Worm (Caenorhabditis elegans) whole organism, late embryonic: ENCODE measurements around the gene sup-36.
"Not testable (repeated sequence)": the region's sequence is repeated elsewhere in the genome, so short reads cannot be mapped to it uniquely, and the experiment has no call there.

Source experiments
- K09A11.1 ChIP-seq: sonication (generic microtip); optimal IDR thresholded peaks from 2 replicates; lab custom pipeline; 2017; ENCODE audit warnings: antibody characterized with exemption, mild to moderate bottlenecking, missing genetic modification characterization, missing compliant biosample characterization; ENCODE audit not compliant: insufficient read depth
- T23F11.4 ChIP-seq: fragments of 200-800 bp; sonication (Bioruptor generic); optimal IDR thresholded peaks from 2 replicates; lab custom pipeline; 2018; ENCODE audit warnings: mild to moderate bottlenecking, missing genetic modification characterization, missing compliant biosample characterization
- ahr-1 ChIP-seq: sonication (generic microtip); optimal IDR thresholded peaks from 2 replicates; lab custom pipeline; 2016; ENCODE audit warnings: missing genetic modification characterization, missing compliant biosample characterization
- ama-1 ChIP-seq: fragments of 150-350 bp; optimal IDR thresholded peaks from 2 replicates; lab custom pipeline; 2014
- ceh-19 ChIP-seq: fragments of 200-800 bp; sonication (Bioruptor generic); optimal IDR thresholded peaks from 2 replicates; lab custom pipeline; 2018; ENCODE audit warnings: mild to moderate bottlenecking, missing genetic modification characterization, missing compliant biosample characterization
- ceh-2 ChIP-seq: sonication (generic microtip); optimal IDR thresholded peaks from 2 replicates; lab custom pipeline; 2016; ENCODE audit warnings: missing genotype, missing genetic modification characterization, missing compliant biosample characterization
- ceh-24 ChIP-seq: sonication (generic microtip); optimal IDR thresholded peaks from 2 replicates; lab custom pipeline; 2016; ENCODE audit warnings: mild to moderate bottlenecking, missing genetic modification characterization, missing compliant biosample characterization
- ceh-31 ChIP-seq: sonication (generic microtip); optimal IDR thresholded peaks from 2 replicates; lab custom pipeline; 2016; ENCODE audit warnings: missing genetic modification characterization, missing compliant biosample characterization
- ceh-34 ChIP-seq: sonication (generic microtip); optimal IDR thresholded peaks from 2 replicates; lab custom pipeline; 2016; ENCODE audit warnings: mild to moderate bottlenecking, missing genetic modification characterization, missing compliant biosample characterization
- ceh-48 ChIP-seq: sonication (generic microtip); optimal IDR thresholded peaks from 2 replicates; lab custom pipeline; 2016; ENCODE audit warnings: missing genetic modification characterization, inconsistent platforms, missing compliant biosample characterization
- ceh-6 ChIP-seq: fragments of 200-800 bp; sonication (Bioruptor generic); optimal IDR thresholded peaks from 2 replicates; lab custom pipeline; 2018; ENCODE audit warnings: mild to moderate bottlenecking, missing genetic modification characterization, missing compliant biosample characterization
- ceh-9 ChIP-seq: sonication (generic microtip); optimal IDR thresholded peaks from 2 replicates; lab custom pipeline; 2016; ENCODE audit warnings: mild to moderate bottlenecking, missing genetic modification characterization, inconsistent platforms, missing compliant biosample characterization
- dmd-4 ChIP-seq: sonication (generic microtip); optimal IDR thresholded peaks from 2 replicates; lab custom pipeline; 2016; ENCODE audit warnings: borderline replicate concordance, missing genetic modification characterization, missing compliant biosample characterization
- elt-2 ChIP-seq: sonication (generic microtip); optimal IDR thresholded peaks from 2 replicates; lab custom pipeline; 2016; ENCODE audit warnings: missing genetic modification reagents, missing genetic modification characterization, missing compliant biosample characterization
- elt-4 ChIP-seq: sonication (generic microtip); optimal IDR thresholded peaks from 2 replicates; lab custom pipeline; 2016; ENCODE audit warnings: missing genetic modification characterization, missing compliant biosample characterization
- fax-1 ChIP-seq: sonication (generic microtip); optimal IDR thresholded peaks from 2 replicates; lab custom pipeline; 2016; ENCODE audit warnings: missing genotype, missing genetic modification characterization, missing compliant biosample characterization
- fkh-10 ChIP-seq: fragments of 150-350 bp; optimal IDR thresholded peaks from 2 replicates; lab custom pipeline; 2014; ENCODE audit warnings: missing biosample characterization, missing genetic modification reagents, missing genetic modification characterization
- hlh-15 ChIP-seq: sonication (generic microtip); optimal IDR thresholded peaks from 2 replicates; lab custom pipeline; 2016; ENCODE audit warnings: missing genetic modification characterization, missing compliant biosample characterization
- lim-6 ChIP-seq: sonication (generic microtip); optimal IDR thresholded peaks from 2 replicates; lab custom pipeline; 2016; ENCODE audit warnings: missing genetic modification characterization, missing compliant biosample characterization
- madf-2 ChIP-seq: sonication (generic microtip); optimal IDR thresholded peaks from 2 replicates; lab custom pipeline; 2017; ENCODE audit warnings: missing genetic modification characterization, missing compliant biosample characterization
- mec-3 ChIP-seq: sonication (generic microtip); optimal IDR thresholded peaks from 2 replicates; lab custom pipeline; 2016; ENCODE audit warnings: borderline replicate concordance, missing genetic modification characterization, missing compliant biosample characterization
- nhr-232 ChIP-seq: sonication (generic microtip); optimal IDR thresholded peaks from 2 replicates; lab custom pipeline; 2016; ENCODE audit warnings: missing genetic modification characterization, missing compliant biosample characterization
- npax-4 ChIP-seq: sonication (generic microtip); optimal IDR thresholded peaks from 2 replicates; lab custom pipeline; 2016; ENCODE audit warnings: missing genetic modification characterization, missing compliant biosample characterization
- odd-2 ChIP-seq: sonication (generic microtip); optimal IDR thresholded peaks from 2 replicates; lab custom pipeline; 2017; ENCODE audit warnings: antibody characterized with exemption, mild to moderate bottlenecking, missing genetic modification characterization, missing compliant biosample characterization
- pax-1 ChIP-seq: fragments of 150-350 bp; optimal IDR thresholded peaks from 2 replicates; lab custom pipeline; 2014; ENCODE audit warnings: missing biosample characterization, missing genetic modification characterization
- pha-4 ChIP-seq: fragments of 150-350 bp; optimal IDR thresholded peaks from 2 replicates; lab custom pipeline; 2018; ENCODE audit warnings: missing biosample characterization, missing genetic modification reagents, missing genetic modification characterization
- pqm-1 ChIP-seq: sonication (generic microtip); optimal IDR thresholded peaks from 2 replicates; lab custom pipeline; 2016; ENCODE audit warnings: missing genetic modification characterization, missing compliant biosample characterization
- ref-2 ChIP-seq: sonication (generic microtip); optimal IDR thresholded peaks from 2 replicates; lab custom pipeline; 2016; ENCODE audit warnings: missing genetic modification characterization, missing compliant biosample characterization
- sdc-2 ChIP-seq: sonication (generic microtip); optimal IDR thresholded peaks from 2 replicates; lab custom pipeline; 2016; ENCODE audit warnings: missing genotype, missing genetic modification characterization, missing compliant biosample characterization
- sox-2 ChIP-seq: fragments of 200-800 bp; sonication (Bioruptor generic); IDR thresholded peaks from 2 replicates; pipeline ENCODE4 v1.3.6; 2022; ENCODE audit warnings: missing genetic modification reagents, missing genetic modification characterization, missing compliant biosample characterization
- sox-4 ChIP-seq: sonication (generic microtip); optimal IDR thresholded peaks from 2 replicates; lab custom pipeline; 2017; ENCODE audit warnings: mild to moderate bottlenecking, missing genetic modification characterization, inconsistent platforms, missing compliant biosample characterization
- syd-9 ChIP-seq: sonication (generic microtip); optimal IDR thresholded peaks from 2 replicates; lab custom pipeline; 2016; ENCODE audit warnings: mild to moderate bottlenecking, missing genetic modification characterization, moderate library complexity, missing compliant biosample characterization
- tbx-2 ChIP-seq: sonication (generic microtip); optimal IDR thresholded peaks from 2 replicates; lab custom pipeline; 2016; ENCODE audit warnings: missing genetic modification characterization, missing compliant biosample characterization
- tbx-7 ChIP-seq: sonication (generic microtip); optimal IDR thresholded peaks from 2 replicates; lab custom pipeline; 2016; ENCODE audit warnings: missing genotype, missing genetic modification characterization, missing compliant biosample characterization
- ttx-3 ChIP-seq: sonication (generic microtip); optimal IDR thresholded peaks from 2 replicates; lab custom pipeline; 2016; ENCODE audit warnings: missing genetic modification reagents, missing genetic modification characterization, missing compliant biosample characterization
- unc-3 ChIP-seq, 2 experiments: fragments of 200-800 bp in 1 of 2; sonication (Bioruptor generic) in 1 of 2; sonication (generic microtip) in 1 of 2; conservative IDR thresholded peaks in 1 of 2; optimal IDR thresholded peaks in 1 of 2; 2 replicates each; pipeline versions ENCODE4 v1.3.6 to Lab custom; 2016 to 2022; ENCODE audit warnings: missing compliant biosample characterization in 2 of 2, missing genetic modification characterization in 2 of 2, missing genetic modification reagents in 1 of 2

Gene sup-36

ce11 chrIV:6597918-6598317 is 3.6 kb upstream of the sup-36 start, which contains the start of gene nspb-4:
TSS of gene nspb-4 (plus strand) at chrIV:6598218.
- not testable (repeated sequence) for TF ChIP-seq tbx-7 (tag; lab: Kevin White, UChicago); fkh-10 (GFP tag; lab: Kevin White, UChicago); dmd-4 (tag; lab: Kevin White, UChicago)

ce11 chrIV:6598740-6599139 is 2.7 kb upstream of the sup-36 start, which contains the start of gene nspb-5:
TSS of gene nspb-5 (plus strand) at chrIV:6599040.
- TF ChIP-seq pqm-1; tbx-7 (tag; lab: Kevin White, UChicago); tbx-2 (tag; lab: Kevin White, UChicago): not testable (repeated sequence)
- TF ChIP-seq, all 69 proteins: peak for 0; not testable (repeated sequence) for 69

ce11 chrIV:6599447-6599846 is 2.0 kb upstream of the sup-36 start, which contains the start of gene F38A5.8:
TSS of gene F38A5.8 (plus strand) at chrIV:6599747.
- no peak for TF ChIP-seq ceh-48
- TF ChIP-seq T23F11.4 (GFP tag; lab: Kevin White, UChicago): no peak
- TF ChIP-seq madf-2 (tag; lab: Kevin White, UChicago): no peak
- TF ChIP-seq odd-2 (tag; lab: Kevin White, UChicago): no peak

ce11 chrIV:6602376-6602775 is 902 bp downstream of the sup-36 start, which contains the start of gene F15B10.3:
TSS of gene F15B10.3 (plus strand) at chrIV:6602676.
- no peak for TF ChIP-seq lim-6 (tag; lab: Kevin White, UChicago)
- no peak for TF ChIP-seq pha-4 (tag; lab: Kevin White, UChicago)
- no peak for TF ChIP-seq mec-3 (tag; lab: Kevin White, UChicago)
- no peak for TF ChIP-seq ceh-48
- TF ChIP-seq sdc-2 (tag; lab: Kevin White, UChicago): no peak
- TF ChIP-seq ceh-34 (tag; lab: Kevin White, UChicago): no peak
- no peak for TF ChIP-seq madf-2 (tag; lab: Kevin White, UChicago)
- TF ChIP-seq ceh-6 (GFP tag; lab: Kevin White, UChicago): no peak
- TF ChIP-seq elt-2 (tag; lab: Kevin White, UChicago): no peak
- TF ChIP-seq nhr-232 (tag; lab: Kevin White, UChicago): no peak
- TF ChIP-seq unc-3 (GFP tag; conservative IDR thresholded peaks at IDR 0.05; lab: Robert Waterston, UW): no peak
- TF ChIP-seq unc-3 (tag; optimal IDR thresholded peaks at IDR 0.05; lab: Kevin White, UChicago): no peak
- no peak for TF ChIP-seq pax-1 (tag; lab: Kevin White, UChicago)
- TF ChIP-seq K09A11.1: no peak
- no peak for TF ChIP-seq ceh-19 (GFP tag; lab: Kevin White, UChicago)
- no peak for TF ChIP-seq npax-4
- no peak for TF ChIP-seq ceh-9 (tag; lab: Kevin White, UChicago)
- TF ChIP-seq ref-2 (tag; lab: Kevin White, UChicago): no peak
- TF ChIP-seq odd-2 (tag; lab: Kevin White, UChicago): no peak
- TF ChIP-seq fax-1: no peak

- TF ChIP-seq ceh-2: no peak
- TF ChIP-seq odd-2 (tag; lab: Kevin White, UChicago): no peak
- no peak for TF ChIP-seq ttx-3 (tag; lab: Kevin White, UChicago)
- no peak for TF ChIP-seq K09A11.1
- no peak for TF ChIP-seq elt-4 (tag; lab: Kevin White, UChicago)
- no peak for TF ChIP-seq syd-9 (tag; lab: Kevin White, UChicago)
- TF ChIP-seq ceh-19 (GFP tag; lab: Kevin White, UChicago): no peak
- no peak for TF ChIP-seq ceh-24 (tag; lab: Kevin White, UChicago)
- no peak for TF ChIP-seq sox-4 (tag; lab: Kevin White, UChicago)
- no peak for TF ChIP-seq fkh-10 (GFP tag; lab: Kevin White, UChicago)
- no peak for TF ChIP-seq sox-2 (GFP tag; lab: Robert Waterston, UW)
- no peak for TF ChIP-seq pqm-1
- TF ChIP-seq ahr-1 (tag; lab: Kevin White, UChicago): no peak
- TF ChIP-seq mec-3 (tag; lab: Kevin White, UChicago): no peak
- TF ChIP-seq ceh-31 (tag; lab: Kevin White, UChicago): no peak
- TF ChIP-seq hlh-15 (tag; lab: Kevin White, UChicago): no peak
- TF ChIP-seq pax-1 (tag; lab: Kevin White, UChicago): no peak
- TF ChIP-seq ama-1: no peak
- TF ChIP-seq, all 69 proteins: peak for 0
These were observed 2.1 kb downstream of the sup-36 start for ce11 chrIV:6603549-6603948.
